Fruit fly (Drosophila melanogaster): ENCODE data around the gene RpL7-like.

DNA sequence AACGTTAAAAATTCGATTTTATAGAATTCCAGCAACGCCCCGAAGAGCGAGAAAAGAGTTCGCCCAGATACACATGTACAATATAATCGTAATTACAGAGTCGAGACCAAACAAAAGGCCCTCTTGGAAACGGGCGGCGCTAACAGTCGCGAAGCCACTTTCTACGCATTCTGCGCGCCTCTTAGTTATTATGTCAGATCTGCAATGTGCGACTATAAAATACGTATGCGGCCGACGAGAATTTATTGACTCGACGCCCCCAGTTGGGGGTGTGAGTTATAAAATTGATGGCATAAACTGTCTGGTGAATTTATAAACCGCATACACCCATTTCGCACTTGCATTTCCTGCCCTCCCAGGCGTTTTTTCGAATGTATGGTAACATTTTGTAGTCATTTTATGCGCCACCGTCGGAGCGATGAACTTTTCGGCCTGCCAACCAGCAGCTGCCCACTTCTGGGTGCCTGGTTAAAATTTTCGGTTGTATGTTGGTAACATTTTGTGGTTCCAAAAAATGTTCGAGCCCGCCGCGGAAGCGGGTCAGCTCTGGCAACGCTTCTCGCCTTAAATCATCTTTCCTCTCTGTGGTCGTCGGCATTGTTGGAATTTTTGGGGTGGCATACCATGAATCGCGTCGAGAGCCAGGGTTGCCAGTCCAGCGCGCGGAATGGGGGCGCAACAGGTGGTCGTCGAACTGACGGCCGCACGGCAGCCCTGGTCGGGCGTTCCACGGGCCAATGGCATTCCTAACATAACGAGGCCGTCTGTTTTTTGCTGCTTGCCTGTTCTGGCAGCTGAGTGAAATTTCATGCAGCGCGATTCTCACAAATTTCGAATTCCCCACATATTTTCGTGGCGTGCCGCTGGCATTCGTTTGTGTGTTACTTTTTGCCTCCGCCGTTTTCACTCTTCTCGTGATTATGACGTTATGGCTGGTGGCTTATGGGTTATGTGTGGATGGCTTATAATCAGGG lies 44.2 kb upstream of the RpL7-like start:
- TF ChIP-seq CG18011 (GFP tag; optimal IDR thresholded peaks at IDR 0.05) (peak; percentile 36), zfh2 (GFP tag; optimal IDR thresholded peaks at IDR 0.05) (peak; percentile 77), CG15601 (tag; optimal IDR thresholded peaks at IDR 0.05) (peak; percentile 72), Doc3 (GFP tag; IDR thresholded peaks at IDR 0.05; ENCODE audit: partially characterized antibody) (no peak), CG16813 (GFP tag; IDR thresholded peaks at IDR 0.05; ENCODE audit: partially characterized antibody) (no peak), pb (GFP tag; optimal IDR thresholded peaks at IDR 0.05) (peak; percentile 78), Fer2 (tag; optimal IDR thresholded peaks at IDR 0.05) (peak; percentile 23), gsb-n (tag; optimal IDR thresholded peaks at IDR 0.05) (no peak), tll (GFP tag; optimal IDR thresholded peaks at IDR 0.05) (peak in 1 of 2 experiments; percentile 98)

All from whole organism, embryonic.